Fruit fly (Drosophila melanogaster) whole organism, embryonic: ENCODE measurements around the gene CG34126.

Experiments used
- C15 ChIP-seq: fragments of 200-800 bp; sonication (Bioruptor generic); IDR thresholded peaks from 3 replicates; pipeline ENCODE4 v1.3.6; 2022; ENCODE audit warnings: missing biosample characterization, missing genetic modification characterization
- CG10147 ChIP-seq: fragments of 200-800 bp; sonication (Bioruptor generic); optimal IDR thresholded peaks from 2 replicates; lab custom pipeline; 2019; ENCODE audit warnings: missing biosample characterization, mild to moderate bottlenecking, missing genetic modification characterization, moderate library complexity
- CG10431 ChIP-seq: fragments of 200-800 bp; sonication (Bioruptor generic); optimal IDR thresholded peaks from 3 replicates; lab custom pipeline; 2018; ENCODE audit warnings: missing biosample characterization, mild to moderate bottlenecking, missing genetic modification characterization
- CG15073 ChIP-seq: fragments of 200-800 bp; sonication (Bioruptor generic); optimal IDR thresholded peaks from 2 replicates; lab custom pipeline; 2016; ENCODE audit warnings: missing biosample characterization, missing genetic modification characterization
- CG15479 ChIP-seq: fragments of 200-800 bp; sonication (Bioruptor generic); optimal IDR thresholded peaks from 3 replicates; lab custom pipeline; 2019; ENCODE audit warnings: missing biosample characterization, mild to moderate bottlenecking, missing genetic modification characterization, moderate library complexity
- CG15601 ChIP-seq: fragments of 200-800 bp; sonication (Bioruptor generic); optimal IDR thresholded peaks from 3 replicates; lab custom pipeline; 2019; ENCODE audit warnings: missing biosample characterization, mild to moderate bottlenecking, missing genetic modification characterization, moderate library complexity
- CG17802 ChIP-seq: fragments of 200-800 bp; sonication (Bioruptor generic); optimal IDR thresholded peaks from 2 replicates; lab custom pipeline; 2018; ENCODE audit warnings: missing biosample characterization, mild to moderate bottlenecking, missing genetic modification characterization, moderate library complexity
- CG18599 ChIP-seq: fragments of 200-800 bp; sonication (Bioruptor generic); optimal IDR thresholded peaks from 3 replicates; lab custom pipeline; 2017; ENCODE audit warnings: missing biosample characterization, missing genetic modification characterization, mild to moderate bottlenecking, moderate library complexity, missing genetic modification reagents
- CG2116 ChIP-seq: fragments of 200-800 bp; sonication (Bioruptor generic); optimal IDR thresholded peaks from 3 replicates; lab custom pipeline; 2018; ENCODE audit warnings: missing biosample characterization, mild to moderate bottlenecking, missing genetic modification characterization
- CG30020 ChIP-seq: fragments of 200-800 bp; optimal IDR thresholded peaks from 2 replicates; lab custom pipeline; 2019; ENCODE audit warnings: missing biosample characterization, mild to moderate bottlenecking, missing genetic modification characterization, moderate library complexity
- CG31441 ChIP-seq: fragments of 200-800 bp; sonication (Bioruptor generic); IDR thresholded peaks from 2 replicates; pipeline ENCODE4 v1.3.6; 2022; ENCODE audit warnings: missing biosample characterization, missing genetic modification characterization
- CG3726 ChIP-seq: fragments of 200-800 bp; sonication (Bioruptor generic); IDR thresholded peaks from 3 replicates; pipeline ENCODE4, ENCODE4 v1.3.6; 2022; ENCODE audit warnings: missing biosample characterization, missing genetic modification characterization
- CG4424 ChIP-seq: fragments of 200-800 bp; sonication (Bioruptor generic); optimal IDR thresholded peaks from 3 replicates; lab custom pipeline; 2016; ENCODE audit warnings: missing biosample characterization, missing genetic modification characterization
- CG6272 ChIP-seq: fragments of 200-800 bp; sonication (Bioruptor generic); IDR thresholded peaks from 2 replicates; pipeline ENCODE4 v1.3.6; 2022; ENCODE audit warnings: missing biosample characterization, missing genetic modification characterization
- CG6791 ChIP-seq: fragments of 200-800 bp; sonication (Bioruptor generic); IDR thresholded peaks from 3 replicates; pipeline ENCODE4 v1.3.6; 2022; ENCODE audit warnings: missing biosample characterization, missing genetic modification characterization; ENCODE audit not compliant: partially characterized antibody
- CG6854 ChIP-seq: fragments of 200-800 bp; sonication (Bioruptor generic); optimal IDR thresholded peaks from 3 replicates; lab custom pipeline; 2017; ENCODE audit warnings: missing biosample characterization, mild to moderate bottlenecking, missing genetic modification characterization
- CG7372 ChIP-seq: fragments of 200-800 bp; sonication (Bioruptor generic); IDR thresholded peaks from 2 replicates; pipeline ENCODE4 v1.3.6; 2022; ENCODE audit warnings: missing biosample characterization, missing genetic modification characterization
- CG9727 ChIP-seq: fragments of 200-800 bp; sonication (Bioruptor generic); optimal IDR thresholded peaks from 3 replicates; lab custom pipeline; 2017; ENCODE audit warnings: missing biosample characterization, mild to moderate bottlenecking, missing genetic modification characterization
- CG9876 ChIP-seq: fragments of 200-800 bp; sonication (Bioruptor generic); optimal IDR thresholded peaks from 2 replicates; lab custom pipeline; 2016; ENCODE audit warnings: missing biosample characterization, missing genetic modification characterization
- Dp ChIP-seq: fragments of 200-800 bp; sonication (Bioruptor generic); optimal IDR thresholded peaks from 2 replicates; lab custom pipeline; 2018; ENCODE audit warnings: missing biosample characterization, mild to moderate bottlenecking, missing genetic modification characterization, moderate library complexity
- H15 ChIP-seq: fragments of 200-800 bp; sonication (Bioruptor generic); IDR thresholded peaks from 3 replicates; pipeline ENCODE4 v1.3.6; 2022; ENCODE audit warnings: missing biosample characterization, missing genetic modification characterization
- HLH3B ChIP-seq: fragments of 200-800 bp; sonication (Bioruptor generic); IDR thresholded peaks from 2 replicates; pipeline ENCODE4 v1.3.6; 2022; ENCODE audit warnings: missing biosample characterization, missing genetic modification characterization
- Hr39 ChIP-seq: fragments of >200 bp; optimal IDR thresholded peaks from 2 replicates; lab custom pipeline; 2017
- Hr78 ChIP-seq, 2 experiments: fragments of 200-800 bp in 1 of 2; fragments of >200 bp in 1 of 2; sonication (Bioruptor generic) in 1 of 2; optimal IDR thresholded peaks; 2 replicates each; lab custom pipeline; 2017 to 2019; ENCODE audit warnings: missing biosample characterization in 2 of 2, missing genetic modification characterization in 2 of 2, mild to moderate bottlenecking in 1 of 2, moderate library complexity in 1 of 2
- MESR4 ChIP-seq: fragments of 200-800 bp; sonication (Bioruptor generic); optimal IDR thresholded peaks from 2 replicates; lab custom pipeline; 2018; ENCODE audit warnings: missing biosample characterization, mild to moderate bottlenecking, missing genetic modification characterization, moderate library complexity
- Mrtf ChIP-seq: fragments of 200-800 bp; sonication (Bioruptor generic); IDR thresholded peaks from 3 replicates; pipeline ENCODE4 v1.3.6; 2022; ENCODE audit warnings: missing biosample characterization, missing genetic modification characterization
- Sin3A ChIP-seq: fragments of >200 bp; optimal IDR thresholded peaks from 2 replicates; lab custom pipeline; 2018
- Tbp ChIP-seq: fragments of >200 bp; optimal IDR thresholded peaks from 2 replicates; lab custom pipeline; 2018; ENCODE audit warnings: missing biosample characterization, missing genetic modification characterization
- Vsx1 ChIP-seq: fragments of 200-800 bp; sonication (Bioruptor generic); optimal IDR thresholded peaks from 2 replicates; lab custom pipeline; 2017; ENCODE audit warnings: missing biosample characterization, mild to moderate bottlenecking, missing genetic modification characterization, missing genetic modification reagents
- YL-1 ChIP-seq: fragments of 200-800 bp; sonication (Bioruptor generic); optimal IDR thresholded peaks from 3 replicates; lab custom pipeline; 2017; ENCODE audit warnings: missing biosample characterization, mild to moderate bottlenecking, missing genetic modification characterization
- btn ChIP-seq: fragments of 200-800 bp; sonication (Bioruptor generic); optimal IDR thresholded peaks from 2 replicates; lab custom pipeline; 2016; ENCODE audit warnings: missing biosample characterization, missing genetic modification characterization
- cad ChIP-seq: fragments of >200 bp; optimal IDR thresholded peaks from 2 replicates; lab custom pipeline; 2017; ENCODE audit warnings: missing biosample characterization, missing genetic modification characterization
- cas ChIP-seq: fragments of 200-800 bp; sonication (Bioruptor generic); IDR thresholded peaks from 2 replicates; pipeline ENCODE4 v1.3.6; 2022; ENCODE audit warnings: missing biosample characterization, missing genetic modification characterization
- chif ChIP-seq, 2 experiments: fragments of 200-800 bp; sonication (Bioruptor generic); optimal IDR thresholded peaks; 3 replicates each; lab custom pipeline; 2016; ENCODE audit warnings: missing biosample characterization in 2 of 2, missing genetic modification characterization in 2 of 2
- chn ChIP-seq: fragments of 200-800 bp; sonication (Bioruptor generic); optimal IDR thresholded peaks from 2 replicates; lab custom pipeline; 2016; ENCODE audit warnings: missing biosample characterization, missing genetic modification characterization
- ci ChIP-seq: fragments of 200-800 bp; sonication (Bioruptor generic); IDR thresholded peaks from 3 replicates; pipeline ENCODE4 v1.3.6; 2022; ENCODE audit warnings: missing biosample characterization, missing genetic modification characterization
- dan ChIP-seq: fragments of 200-800 bp; sonication (Bioruptor generic); IDR thresholded peaks from 2 replicates; pipeline ENCODE4 v1.3.6; 2022; ENCODE audit warnings: missing biosample characterization, missing genetic modification characterization
- dpn ChIP-seq, 2 experiments: fragments of 200-800 bp; sonication (Bioruptor generic); optimal IDR thresholded peaks; 3 replicates each; lab custom pipeline; 2016; ENCODE audit warnings: missing biosample characterization in 2 of 2, missing genetic modification characterization in 2 of 2
- eyg ChIP-seq: fragments of 200-800 bp; sonication (Bioruptor generic); optimal IDR thresholded peaks from 3 replicates; lab custom pipeline; 2016; ENCODE audit warnings: missing biosample characterization, missing genetic modification characterization
- fd64A ChIP-seq: fragments of 200-800 bp; sonication (Bioruptor generic); optimal IDR thresholded peaks from 3 replicates; lab custom pipeline; 2018; ENCODE audit warnings: missing biosample characterization, mild to moderate bottlenecking, missing genetic modification characterization
- fd96Cb ChIP-seq: fragments of 200-800 bp; sonication (Bioruptor generic); optimal IDR thresholded peaks from 2 replicates; lab custom pipeline; 2018; ENCODE audit warnings: missing biosample characterization, mild to moderate bottlenecking, missing genetic modification characterization, moderate library complexity
- grau ChIP-seq: fragments of 200-800 bp; optimal IDR thresholded peaks from 3 replicates; lab custom pipeline; 2019; ENCODE audit warnings: missing biosample characterization, mild to moderate bottlenecking, missing genetic modification characterization, moderate library complexity
- lab ChIP-seq: fragments of 200-800 bp; sonication (Bioruptor generic); optimal IDR thresholded peaks from 3 replicates; lab custom pipeline; 2017; ENCODE audit warnings: missing biosample characterization, missing genetic modification characterization, mild to moderate bottlenecking, moderate library complexity, missing genetic modification reagents
- lov ChIP-seq, 2 experiments: fragments of 200-800 bp in 1 of 2; fragments of >200 bp in 1 of 2; sonication (Bioruptor generic) in 1 of 2; IDR thresholded peaks in 1 of 2; optimal IDR thresholded peaks in 1 of 2; 2 replicates in 1 of 2; 3 replicates in 1 of 2; pipeline versions ENCODE4 v1.3.6 to Lab custom; 2017 to 2022; ENCODE audit warnings: missing biosample characterization in 1 of 2, missing genetic modification characterization in 1 of 2
- otp ChIP-seq: fragments of 200-800 bp; sonication (Bioruptor generic); IDR thresholded peaks from 3 replicates; pipeline ENCODE4, ENCODE4 v1.3.6; 2022; ENCODE audit warnings: missing biosample characterization, missing genetic modification characterization
- psq ChIP-seq: fragments of 200-800 bp; sonication (Bioruptor generic); optimal IDR thresholded peaks from 2 replicates; lab custom pipeline; 2017; ENCODE audit warnings: missing biosample characterization, missing genetic modification characterization
- pzg ChIP-seq: fragments of 200-800 bp; sonication (Bioruptor generic); optimal IDR thresholded peaks from 3 replicates; lab custom pipeline; 2018; ENCODE audit warnings: missing biosample characterization, mild to moderate bottlenecking, missing genetic modification characterization, moderate library complexity
- sens-2 ChIP-seq: fragments of 200-800 bp; sonication (Bioruptor generic); IDR thresholded peaks from 2 replicates; pipeline ENCODE4 v1.3.6; 2022; ENCODE audit warnings: missing biosample characterization, missing genetic modification characterization
- ttk ChIP-seq: fragments of 200-800 bp; sonication (Bioruptor generic); IDR thresholded peaks from 2 replicates; pipeline ENCODE4 v2.1.2; 2022; ENCODE audit warnings: missing biosample characterization, missing genetic modification characterization

The CG34126 gene

dm6 chr2L:4997401-4998259 lies 16.2 kb downstream of the CG34126 start (continued):
- TF ChIP-seq Hr78 (GFP tag; optimal IDR thresholded peaks at IDR 0.05; lab: Kevin White, UChicago) (peak in 1 of 2 experiments; percentile 97), cad (GFP tag; lab: Kevin White, UChicago) (peak; percentile 60), dan (GFP tag; lab: Robert Waterston, UW) (peak; percentile 97), CG15601 (tag; lab: Kevin White, UChicago) (peak; percentile 98), ci (GFP tag; lab: Robert Waterston, UW) (peak; percentile 100), CG18599 (GFP tag; lab: Kevin White, UChicago) (peak; percentile 99), CG10147 (GFP tag; lab: Kevin White, UChicago) (peak; percentile 97), Vsx1 (GFP tag; lab: Kevin White, UChicago) (peak; percentile 96), Hr39 (lab: Kevin White, UChicago) (no peak), CG7372 (GFP tag; lab: Robert Waterston, UW) (peak; percentile 99), sens-2 (GFP tag; lab: Robert Waterston, UW) (peak; percentile 99), otp (GFP tag; lab: Robert Waterston, UW) (peak; percentile 99), Tbp (GFP tag; lab: Kevin White, UChicago) (no peak), H15 (GFP tag; lab: Robert Waterston, UW) (peak; percentile 99), CG6791 (GFP tag; lab: Robert Waterston, UW) (peak; percentile 60; the same call in 1 of the 3 replicates), MESR4 (peak; percentile 85), CG4424 (peak; percentile 99), CG30020 (tag; lab: Kevin White, UChicago) (peak; percentile 88), chif (GFP tag; optimal IDR thresholded peaks at IDR 0.05; lab: Kevin White, UChicago) (peak; percentile 99), fd96Cb (tag; lab: Kevin White, UChicago) (peak; percentile 99), HLH3B (GFP tag; lab: Robert Waterston, UW) (peak; percentile 99), fd64A (GFP tag; lab: Kevin White, UChicago) (peak; percentile 98), btn (GFP tag; lab: Kevin White, UChicago) (peak; percentile 99), lab (GFP tag; lab: Kevin White, UChicago) (peak; percentile 99), CG6854 (GFP tag; lab: Kevin White, UChicago) (peak; percentile 96), CG31441 (peak; percentile 99), CG6272 (GFP tag; lab: Robert Waterston, UW) (peak; percentile 99), chn (peak; percentile 99), CG9727 (GFP tag; lab: Kevin White, UChicago) (peak; percentile 98), eyg (GFP tag; lab: Kevin White, UChicago) (peak; percentile 98), pzg (GFP tag; lab: Kevin White, UChicago) (peak; percentile 41), CG15479 (no peak), Mrtf (GFP tag; lab: Robert Waterston, UW) (peak; percentile 99), CG2116 (GFP tag; lab: Kevin White, UChicago) (peak; percentile 88), grau (tag; lab: Kevin White, UChicago) (peak; percentile 98), YL-1 (GFP tag; lab: Kevin White, UChicago) (peak; percentile 97), Sin3A (lab: Kevin White, UChicago) (no peak), cas (GFP tag; lab: Robert Waterston, UW) (peak; percentile 98), psq (peak; percentile 95), CG3726 (GFP tag; lab: Robert Waterston, UW) (peak; percentile 99), ttk (GFP tag; lab: Robert Waterston, UW) (peak; percentile 99), CG10431 (GFP tag; lab: Kevin White, UChicago) (peak; percentile 97), CG9876 (GFP tag; lab: Kevin White, UChicago) (peak; percentile 99), Dp (peak; percentile 48), C15 (GFP tag; lab: Robert Waterston, UW) (peak; percentile 97), dpn (GFP tag; optimal IDR thresholded peaks at IDR 0.05; lab: Kevin White, UChicago) (peak; percentile 99), lov (optimal IDR thresholded peaks at IDR 0.05; lab: Kevin White, UChicago) (no peak), lov (GFP tag; IDR thresholded peaks at IDR 0.05; lab: Robert Waterston, UW) (peak; percentile 98), CG17802 (tag; lab: Kevin White, UChicago) (peak; percentile 94), CG15073 (GFP tag; lab: Kevin White, UChicago) (peak; percentile 91)
